Fruit fly (Drosophila melanogaster): Measurements from ENCODE around the gene CG14102.

DNA sequence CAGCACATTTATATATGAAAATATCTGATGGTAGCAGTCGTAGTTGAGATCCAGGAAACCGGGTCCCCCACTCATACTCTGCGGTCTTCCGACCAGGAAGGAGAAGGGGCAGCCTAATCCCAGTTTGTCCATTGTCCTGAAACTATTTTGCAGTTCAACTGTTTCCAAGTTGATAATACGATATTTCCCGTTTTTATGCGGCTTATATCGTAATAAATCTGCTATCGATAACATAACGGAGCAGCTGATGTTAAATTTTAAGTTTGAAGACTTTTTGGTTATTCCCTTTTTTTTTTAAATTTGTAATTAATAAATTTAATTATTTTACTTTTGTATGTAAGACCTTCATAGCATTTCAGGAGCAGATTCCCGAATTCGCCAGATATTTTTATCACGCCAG lies at the start of gene CG14102:
- TF ChIP-seq h (optimal IDR thresholded peaks at IDR 0.05) (no peak), psq (optimal IDR thresholded peaks at IDR 0.05) (no peak), Myc (optimal IDR thresholded peaks at IDR 0.05) (no peak), ttk (optimal IDR thresholded peaks at IDR 0.05) (no peak), insv (optimal IDR thresholded peaks at IDR 0.05) (no peak)

All from Kc167 (cell line).